Worm (Caenorhabditis elegans): ENCODE data around the gene inx-5.

DNA sequence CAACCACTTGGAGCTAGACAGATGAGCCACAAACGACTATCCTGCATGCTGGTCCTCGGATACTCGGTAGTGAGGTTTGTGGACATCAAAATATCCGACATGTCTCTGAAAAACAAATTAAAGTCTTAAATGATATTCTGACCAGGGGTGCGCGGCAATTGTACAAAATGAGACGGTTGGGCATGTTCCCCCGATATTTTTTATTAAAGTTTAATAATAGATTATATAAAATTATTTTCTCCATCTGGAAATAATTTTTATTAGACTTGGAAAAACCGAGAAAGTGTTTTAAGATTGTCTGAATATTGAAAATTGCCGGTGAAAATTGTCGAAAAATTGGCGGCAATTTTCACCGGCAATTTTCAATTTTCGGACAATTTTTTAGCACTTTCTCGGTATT, 25.6 kb upstream of the inx-5 start, which contains the start of gene F55E10.4:
- TF ChIP-seq irx-1 (tag; optimal IDR thresholded peaks at IDR 0.05) = no peak
- no peak for TF ChIP-seq nhr-19 (GFP tag; conservative IDR thresholded peaks at IDR 0.05)
- TF ChIP-seq unc-62 (GFP tag; optimal IDR thresholded peaks at IDR 0.05) = no peak

Data from whole organism, L1 larva.